Fruit fly (Drosophila melanogaster) whole organism, wandering third instar larva: ENCODE data around the gene Nnf1b.

Source experiments
- Dfd ChIP-seq: fragments of >200 bp; optimal IDR thresholded peaks from 2 replicates; lab custom pipeline; 2017; ENCODE audit warnings: missing biosample characterization, missing genetic modification characterization
- Jra ChIP-seq: sonication (Bioruptor generic); optimal IDR thresholded peaks from 2 replicates; lab custom pipeline; 2016; ENCODE audit warnings: missing biosample characterization, missing genetic modification characterization
- OdsH ChIP-seq: fragments of 200-800 bp; sonication (Bioruptor generic); optimal IDR thresholded peaks from 2 replicates; lab custom pipeline; 2016; ENCODE audit warnings: missing biosample characterization, mild to moderate bottlenecking, missing genetic modification characterization
- foxo ChIP-seq, 2 experiments: fragments of 200-800 bp; sonication (Bioruptor generic); optimal IDR thresholded peaks; 2 replicates in 1 of 2; 3 replicates in 1 of 2; lab custom pipeline; 2016 to 2017; ENCODE audit warnings: missing biosample characterization in 2 of 2, missing genetic modification characterization in 2 of 2
- h ChIP-seq: fragments of 200-800 bp; sonication (Bioruptor generic); optimal IDR thresholded peaks from 3 replicates; lab custom pipeline; 2016; ENCODE audit warnings: missing biosample characterization, mild to moderate bottlenecking, missing genetic modification characterization
- psq ChIP-seq: fragments of 200-800 bp; sonication (Bioruptor generic); optimal IDR thresholded peaks from 3 replicates; lab custom pipeline; 2017; ENCODE audit warnings: missing biosample characterization, mild to moderate bottlenecking, missing genetic modification characterization, moderate library complexity

- TF ChIP-seq Jra: peak; percentile 32
- TF ChIP-seq psq (GFP tag; lab: Kevin White, UChicago): no peak
- no peak for TF ChIP-seq Dfd (GFP tag; lab: Kevin White, UChicago)
- peak in 1 of 2 experiments; percentile 73 for TF ChIP-seq foxo (GFP tag; optimal IDR thresholded peaks at IDR 0.05; lab: Kevin White, UChicago)
- TF ChIP-seq h (GFP tag; lab: Kevin White, UChicago): peak; percentile 50
- peak; percentile 33 for TF ChIP-seq OdsH (GFP tag; lab: Kevin White, UChicago)
Observed at dm6 chr2L:825768-826263, 15.4 kb downstream of the Nnf1b start, which contains the start of the genes CG3862 and dock.
